Worm (Caenorhabditis elegans) whole organism, early embryonic: ENCODE data around the gene acp-2.
A peak's percentile ranks its signal among the peaks of the same experiment; 100 is the strongest.

Experiments used
- B0310.2 ChIP-seq: sonication (generic microtip); optimal IDR thresholded peaks from 2 replicates; lab custom pipeline; 2016; ENCODE audit warnings: mild to moderate bottlenecking, missing genetic modification characterization, missing compliant biosample characterization
- F13C5.2 ChIP-seq: sonication (generic microtip); optimal IDR thresholded peaks from 2 replicates; lab custom pipeline; 2017; ENCODE audit warnings: mild to moderate bottlenecking, missing genetic modification characterization, inconsistent platforms, missing compliant biosample characterization
- aly-1 ChIP-seq: sonication (generic microtip); optimal IDR thresholded peaks from 2 replicates; lab custom pipeline; 2016; ENCODE audit warnings: missing genetic modification characterization, missing compliant biosample characterization
- ama-1 ChIP-seq: fragments of 150-350 bp; optimal IDR thresholded peaks from 2 replicates; lab custom pipeline; 2014
- ceh-13 ChIP-seq: fragments of 200-800 bp; sonication (Bioruptor generic); optimal IDR thresholded peaks from 2 replicates; lab custom pipeline; 2018; ENCODE audit warnings: mild to moderate bottlenecking, missing genetic modification characterization, missing compliant biosample characterization
- ceh-36 ChIP-seq: sonication (generic microtip); optimal IDR thresholded peaks from 2 replicates; lab custom pipeline; 2016; ENCODE audit warnings: missing genetic modification characterization, inconsistent platforms, missing compliant biosample characterization
- ets-7 ChIP-seq: sonication (generic microtip); optimal IDR thresholded peaks from 2 replicates; lab custom pipeline; 2016; ENCODE audit warnings: missing genotype, missing genetic modification characterization, missing compliant biosample characterization
- flt-1 ChIP-seq: fragments of 200-800 bp; sonication (Bioruptor generic); IDR thresholded peaks from 2 replicates; pipeline ENCODE4 v1.3.6; 2022; ENCODE audit warnings: missing genetic modification characterization, missing compliant biosample characterization
- hmbx-1 ChIP-seq: sonication (generic microtip); optimal IDR thresholded peaks from 2 replicates; lab custom pipeline; 2016; ENCODE audit warnings: mild to moderate bottlenecking, missing genetic modification characterization, missing compliant biosample characterization
- hmg-4 ChIP-seq: fragments of 200-800 bp; sonication (Bioruptor generic); optimal IDR thresholded peaks from 2 replicates; lab custom pipeline; 2018; ENCODE audit warnings: mild to moderate bottlenecking, missing genetic modification characterization, missing compliant biosample characterization
- hnd-1 ChIP-seq: sonication (generic microtip); optimal IDR thresholded peaks from 2 replicates; lab custom pipeline; 2016; ENCODE audit warnings: missing genetic modification characterization, missing compliant biosample characterization
- pes-1 ChIP-seq: fragments of 200-800 bp; sonication (Bioruptor generic); IDR thresholded peaks from 2 replicates; pipeline ENCODE4 v1.3.6; 2022; ENCODE audit warnings: missing genetic modification reagents, missing genetic modification characterization, missing compliant biosample characterization
- scrt-1 ChIP-seq: fragments of 200-800 bp; sonication (Bioruptor generic); IDR thresholded peaks from 2 replicates; pipeline ENCODE4 v1.3.6; 2022; ENCODE audit warnings: missing genetic modification characterization, missing compliant biosample characterization
- sea-1 ChIP-seq: fragments of 200-800 bp; sonication (Bioruptor generic); conservative IDR thresholded peaks from 2 replicates; pipeline ENCODE4 v1.3.6; 2022; ENCODE audit warnings: missing genetic modification characterization, missing compliant biosample characterization
- tbx-11 ChIP-seq: fragments of 200-800 bp; sonication (Bioruptor generic); IDR thresholded peaks from 2 replicates; pipeline ENCODE4 v1.3.6; 2022; ENCODE audit warnings: missing genetic modification characterization, missing compliant biosample characterization
- tbx-37 ChIP-seq: fragments of 200-800 bp; sonication (Bioruptor generic); conservative IDR thresholded peaks from 2 replicates; pipeline ENCODE4 v1.3.6; 2022; ENCODE audit warnings: missing genetic modification reagents, missing genetic modification characterization, missing compliant biosample characterization
- tra-4 ChIP-seq: sonication (generic microtip); optimal IDR thresholded peaks from 2 replicates; lab custom pipeline; 2017; ENCODE audit warnings: missing genetic modification characterization, missing compliant biosample characterization

The acp-2 gene

ce11 chrII:8412061-8412721 lies 19.7 kb downstream of the acp-2 start, which contains the start of gene efl-3:
Gene efl-3 (plus strand): TSS chrII:8412671.
- no peak for TF ChIP-seq ets-7 (tag; lab: Kevin White, UChicago)
- TF ChIP-seq ceh-36 (tag; lab: Kevin White, UChicago), result peak; percentile 21
- no peak for TF ChIP-seq sea-1 (GFP tag; lab: Robert Waterston, UW)
- TF ChIP-seq flt-1 (GFP tag; lab: Robert Waterston, UW), result no peak
- TF ChIP-seq hmg-4, result peak; percentile 63
- TF ChIP-seq scrt-1, result 0 out of 2 replicates have a peak, but pooled peaks have one; percentile 58
- TF ChIP-seq aly-1 (tag; lab: Kevin White, UChicago), result peak; percentile 43

ce11 chrII:8411002-8411401 lies 20.9 kb downstream of the acp-2 start:
- TF ChIP-seq tbx-37 (GFP tag; lab: Robert Waterston, UW) (no peak), hmbx-1 (no peak), hmg-4 (no peak), ets-7 (tag; lab: Kevin White, UChicago) (no peak), pes-1 (GFP tag; lab: Robert Waterston, UW) (no peak), sea-1 (GFP tag; lab: Robert Waterston, UW) (no peak), hnd-1 (no peak)

- TF ChIP-seq pes-1 (GFP tag; lab: Robert Waterston, UW) (no peak), tra-4 (no peak), ets-7 (tag; lab: Kevin White, UChicago) (no peak), sea-1 (GFP tag; lab: Robert Waterston, UW) (no peak), hmbx-1 (no peak), ceh-13 (no peak), hnd-1 (no peak), hmg-4 (no peak), flt-1 (GFP tag; lab: Robert Waterston, UW) (no peak), tbx-37 (GFP tag; lab: Robert Waterston, UW) (no peak), aly-1 (tag; lab: Kevin White, UChicago) (no peak), B0310.2 (tag; lab: Kevin White, UChicago) (no peak)
Measured at ce11 chrII:8409538-8409937, 22.3 kb downstream of the acp-2 start.

ce11 chrII:8407491-8407890 lies 24.4 kb downstream of the acp-2 start, which contains the start of gene sra-13:
Gene sra-13 (plus strand): TSS chrII:8407685.
- no peak for TF ChIP-seq scrt-1
- no peak for TF ChIP-seq tbx-11 (GFP tag; lab: Robert Waterston, UW)
- TF ChIP-seq hmg-4, result no peak
- no peak for TF ChIP-seq F13C5.2 (tag; lab: Kevin White, UChicago)
- TF ChIP-seq ceh-13, result no peak
- TF ChIP-seq hnd-1, result no peak
- TF ChIP-seq hmbx-1, result no peak
- TF ChIP-seq sea-1 (GFP tag; lab: Robert Waterston, UW), result no peak
- no peak for TF ChIP-seq ceh-36 (tag; lab: Kevin White, UChicago)

- TF ChIP-seq ceh-36 (tag; lab: Kevin White, UChicago), result no peak
- TF ChIP-seq ets-7 (tag; lab: Kevin White, UChicago), result no peak
- no peak for TF ChIP-seq B0310.2 (tag; lab: Kevin White, UChicago)
- no peak for TF ChIP-seq scrt-1
- TF ChIP-seq flt-1 (GFP tag; lab: Robert Waterston, UW), result no peak
- no peak for TF ChIP-seq F13C5.2 (tag; lab: Kevin White, UChicago)
- TF ChIP-seq aly-1 (tag; lab: Kevin White, UChicago), result no peak
- no peak for TF ChIP-seq hmbx-1
- no peak for TF ChIP-seq hmg-4
- TF ChIP-seq ceh-13, result no peak
- no peak for TF ChIP-seq tra-4
- no peak for TF ChIP-seq pes-1 (GFP tag; lab: Robert Waterston, UW)
- TF ChIP-seq ama-1, result no peak
- no peak for TF ChIP-seq hnd-1
- TF ChIP-seq tbx-11 (GFP tag; lab: Robert Waterston, UW), result no peak
Measured at ce11 chrII:8405303-8405702, 26.6 kb downstream of the acp-2 start, which contains the start of gene ubc-24. Gene ubc-24 (plus strand): TSS chrII:8405603.

- no peak for TF ChIP-seq ceh-36 (tag; lab: Kevin White, UChicago)
- no peak for TF ChIP-seq ama-1
- no peak for TF ChIP-seq tra-4
Measured at ce11 chrII:8404748-8405147, 27.1 kb downstream of the acp-2 start, which contains the start of gene skpo-1. Gene skpo-1 (minus strand): TSS chrII:8404848.

- no peak for TF ChIP-seq flt-1 (GFP tag; lab: Robert Waterston, UW)
- TF ChIP-seq ceh-36 (tag; lab: Kevin White, UChicago), result no peak
- no peak for TF ChIP-seq hmbx-1
- no peak for TF ChIP-seq pes-1 (GFP tag; lab: Robert Waterston, UW)
- no peak for TF ChIP-seq tbx-11 (GFP tag; lab: Robert Waterston, UW)
- TF ChIP-seq F13C5.2 (tag; lab: Kevin White, UChicago), result no peak
- TF ChIP-seq scrt-1, result no peak
Measured at ce11 chrII:8399997-8400396, 31.9 kb downstream of the acp-2 start.

- TF ChIP-seq tbx-37 (GFP tag; lab: Robert Waterston, UW) (no peak), ama-1 (no peak), hnd-1 (no peak), tra-4 (no peak), flt-1 (GFP tag; lab: Robert Waterston, UW) (no peak), ceh-36 (tag; lab: Kevin White, UChicago) (no peak), tbx-11 (GFP tag; lab: Robert Waterston, UW) (no peak), ets-7 (tag; lab: Kevin White, UChicago) (no peak), hmg-4 (no peak), hmbx-1 (no peak), B0310.2 (tag; lab: Kevin White, UChicago) (no peak), aly-1 (tag; lab: Kevin White, UChicago) (no peak), pes-1 (GFP tag; lab: Robert Waterston, UW) (no peak), ceh-13 (no peak), sea-1 (GFP tag; lab: Robert Waterston, UW) (no peak), scrt-1 (no peak), F13C5.2 (tag; lab: Kevin White, UChicago) (no peak)
Measured at ce11 chrII:8399064-8399463, 32.8 kb downstream of the acp-2 start, which contains the start of gene dod-23. Gene dod-23 (minus strand): TSS chrII:8399164.
